Worm (Caenorhabditis elegans) whole organism, midembryonic: ENCODE measurements around the gene sao-1.
A peak's percentile ranks its signal among the peaks of the same experiment; 100 is the strongest.

Experiments used
- T22C8.4 ChIP-seq: fragments of 200-800 bp; sonication (Bioruptor generic); IDR thresholded peaks from 2 replicates; pipeline ENCODE4 v1.3.6; 2022; ENCODE audit warnings: missing genetic modification characterization, missing compliant biosample characterization
- cog-1 ChIP-seq: sonication (generic microtip); optimal IDR thresholded peaks from 2 replicates; lab custom pipeline; 2016; ENCODE audit warnings: missing genetic modification characterization, missing compliant biosample characterization
- flt-1 ChIP-seq: fragments of 200-800 bp; sonication (Bioruptor generic); IDR thresholded peaks from 2 replicates; pipeline ENCODE4 v1.3.6; 2022; ENCODE audit warnings: missing genetic modification characterization, missing compliant biosample characterization
- klf-2 ChIP-seq: fragments of 200-800 bp; sonication (Bioruptor generic); conservative IDR thresholded peaks from 2 replicates; pipeline ENCODE4 v1.3.6; 2022; ENCODE audit warnings: missing genetic modification reagents, missing genetic modification characterization, missing compliant biosample characterization
- med-1 ChIP-seq: sonication (generic microtip); optimal IDR thresholded peaks from 2 replicates; lab custom pipeline; 2017; ENCODE audit warnings: missing genetic modification characterization, mild to moderate bottlenecking, missing compliant biosample characterization, antibody characterized with exemption, missing genetic modification reagents; ENCODE audit not compliant: insufficient read depth
- ref-1 ChIP-seq: fragments of 200-800 bp; sonication (Bioruptor generic); conservative IDR thresholded peaks from 2 replicates; pipeline ENCODE4 v1.3.6; 2022; ENCODE audit warnings: missing genetic modification reagents, missing genetic modification characterization, missing compliant biosample characterization
- tab-1 ChIP-seq: fragments of 200-800 bp; sonication (Bioruptor generic); IDR thresholded peaks from 2 replicates; pipeline ENCODE4 v1.3.6; 2022; ENCODE audit warnings: missing genetic modification characterization, missing compliant biosample characterization
- ztf-23 ChIP-seq: fragments of 200-800 bp; sonication (Bioruptor generic); IDR thresholded peaks from 2 replicates; pipeline ENCODE4 v1.3.6; 2022; ENCODE audit warnings: missing genetic modification reagents, missing genetic modification characterization, missing compliant biosample characterization
- ztf-29 ChIP-seq: fragments of 200-800 bp; sonication (Bioruptor generic); IDR thresholded peaks from 2 replicates; pipeline ENCODE4 v1.3.6; 2022; ENCODE audit warnings: missing genetic modification reagents, missing genetic modification characterization, missing compliant biosample characterization

Gene sao-1

DNA sequence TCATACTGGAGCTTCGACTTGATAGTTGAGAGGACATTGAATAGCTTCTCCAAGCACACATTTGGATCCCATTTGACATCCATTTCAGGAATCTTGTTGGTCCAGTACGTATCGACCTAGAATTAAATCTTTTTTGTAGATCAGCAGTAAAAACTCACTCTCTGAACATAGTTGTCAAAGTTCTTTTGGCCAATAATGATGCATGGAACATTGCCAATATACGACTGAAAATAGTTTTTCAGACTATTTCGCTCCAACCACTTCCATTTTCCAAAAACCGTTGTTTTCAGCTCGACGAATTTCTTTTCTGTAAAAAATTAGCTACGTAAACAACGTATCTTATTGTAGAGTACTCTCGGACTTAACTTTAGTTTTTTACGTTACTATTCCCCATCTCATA, 18.0 kb downstream of the sao-1 start:
- TF ChIP-seq T22C8.4 (GFP tag; lab: Robert Waterston, UW) (no peak), cog-1 (tag; lab: Kevin White, UChicago) (no peak), ref-1 (GFP tag; lab: Robert Waterston, UW) (no peak), klf-2 (GFP tag; lab: Robert Waterston, UW) (no peak), ztf-23 (GFP tag; lab: Robert Waterston, UW) (no peak), med-1 (GFP tag; lab: Kevin White, UChicago) (no peak)

- TF ChIP-seq cog-1 (tag; lab: Kevin White, UChicago): no peak
- no peak for TF ChIP-seq flt-1 (GFP tag; lab: Robert Waterston, UW)
- no peak for TF ChIP-seq klf-2 (GFP tag; lab: Robert Waterston, UW)
- TF ChIP-seq ztf-29: no peak
- TF ChIP-seq ztf-23 (GFP tag; lab: Robert Waterston, UW): no peak
- TF ChIP-seq tab-1 (GFP tag; lab: Robert Waterston, UW): no peak
- no peak for TF ChIP-seq T22C8.4 (GFP tag; lab: Robert Waterston, UW)
- TF ChIP-seq ref-1 (GFP tag; lab: Robert Waterston, UW): no peak
Observed at ce11 chrV:13984828-13985227, 21.1 kb downstream of the sao-1 start, which contains the start of gene end-1. Gene end-1 (plus strand): TSS chrV:13985128.

- no peak for TF ChIP-seq med-1 (GFP tag; lab: Kevin White, UChicago)
- no peak for TF ChIP-seq ref-1 (GFP tag; lab: Robert Waterston, UW)
- no peak for TF ChIP-seq tab-1 (GFP tag; lab: Robert Waterston, UW)
- TF ChIP-seq T22C8.4 (GFP tag; lab: Robert Waterston, UW): no peak
- no peak for TF ChIP-seq ztf-29
- TF ChIP-seq ztf-23 (GFP tag; lab: Robert Waterston, UW): no peak
- TF ChIP-seq cog-1 (tag; lab: Kevin White, UChicago): no peak
- TF ChIP-seq flt-1 (GFP tag; lab: Robert Waterston, UW): no peak
- TF ChIP-seq klf-2 (GFP tag; lab: Robert Waterston, UW): no peak
Observed at ce11 chrV:13986823-13987222, 23.1 kb downstream of the sao-1 start.

- no peak for TF ChIP-seq flt-1 (GFP tag; lab: Robert Waterston, UW)
- no peak for TF ChIP-seq T22C8.4 (GFP tag; lab: Robert Waterston, UW)
- TF ChIP-seq med-1 (GFP tag; lab: Kevin White, UChicago): no peak
- no peak for TF ChIP-seq cog-1 (tag; lab: Kevin White, UChicago)
Observed at ce11 chrV:13992485-13992884, 28.8 kb downstream of the sao-1 start, which contains the start of gene droe-4. Gene droe-4 (plus strand): TSS chrV:13992656.

ce11 chrV:13993478-13993877, 29.8 kb downstream of the sao-1 start:
- TF ChIP-seq tab-1 (GFP tag; lab: Robert Waterston, UW): no peak
- no peak for TF ChIP-seq ref-1 (GFP tag; lab: Robert Waterston, UW)
- TF ChIP-seq T22C8.4 (GFP tag; lab: Robert Waterston, UW): no peak
- no peak for TF ChIP-seq cog-1 (tag; lab: Kevin White, UChicago)
- TF ChIP-seq ztf-23 (GFP tag; lab: Robert Waterston, UW): no peak
- no peak for TF ChIP-seq ztf-29
- no peak for TF ChIP-seq med-1 (GFP tag; lab: Kevin White, UChicago)
- no peak for TF ChIP-seq flt-1 (GFP tag; lab: Robert Waterston, UW)
- no peak for TF ChIP-seq klf-2 (GFP tag; lab: Robert Waterston, UW)

DNA sequence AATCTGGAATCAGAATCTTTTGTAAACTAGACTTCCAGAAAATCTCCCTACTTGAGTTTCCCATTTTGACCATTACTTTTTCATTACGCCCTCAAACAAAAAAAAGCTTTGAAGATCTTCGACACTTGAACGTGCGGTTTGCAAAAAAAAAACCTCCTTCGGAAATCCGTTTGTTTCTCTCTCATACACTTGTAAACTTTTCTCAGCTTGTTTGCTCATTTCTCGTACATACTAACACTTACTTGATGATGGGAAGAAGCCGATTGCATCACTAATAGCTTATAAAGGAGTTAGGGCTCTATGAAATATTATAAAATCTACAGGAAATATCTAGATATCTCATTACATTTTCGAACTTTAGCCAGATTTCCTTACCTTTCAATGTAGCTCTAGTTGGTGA, 38.2 kb downstream of the sao-1 start:
- no peak for TF ChIP-seq klf-2 (GFP tag; lab: Robert Waterston, UW)
- TF ChIP-seq ztf-23 (GFP tag; lab: Robert Waterston, UW): no peak
- no peak for TF ChIP-seq flt-1 (GFP tag; lab: Robert Waterston, UW)
- TF ChIP-seq ref-1 (GFP tag; lab: Robert Waterston, UW): no peak
- TF ChIP-seq tab-1 (GFP tag; lab: Robert Waterston, UW): no peak
- no peak for TF ChIP-seq T22C8.4 (GFP tag; lab: Robert Waterston, UW)
- TF ChIP-seq ztf-29: no peak
- TF ChIP-seq cog-1 (tag; lab: Kevin White, UChicago): no peak
- TF ChIP-seq med-1 (GFP tag; lab: Kevin White, UChicago): no peak

ce11 chrV:14002402-14002801, 38.7 kb downstream of the sao-1 start:
- TF ChIP-seq med-1 (GFP tag; lab: Kevin White, UChicago): no peak
- peak; percentile 24 for TF ChIP-seq cog-1 (tag; lab: Kevin White, UChicago)

DNA sequence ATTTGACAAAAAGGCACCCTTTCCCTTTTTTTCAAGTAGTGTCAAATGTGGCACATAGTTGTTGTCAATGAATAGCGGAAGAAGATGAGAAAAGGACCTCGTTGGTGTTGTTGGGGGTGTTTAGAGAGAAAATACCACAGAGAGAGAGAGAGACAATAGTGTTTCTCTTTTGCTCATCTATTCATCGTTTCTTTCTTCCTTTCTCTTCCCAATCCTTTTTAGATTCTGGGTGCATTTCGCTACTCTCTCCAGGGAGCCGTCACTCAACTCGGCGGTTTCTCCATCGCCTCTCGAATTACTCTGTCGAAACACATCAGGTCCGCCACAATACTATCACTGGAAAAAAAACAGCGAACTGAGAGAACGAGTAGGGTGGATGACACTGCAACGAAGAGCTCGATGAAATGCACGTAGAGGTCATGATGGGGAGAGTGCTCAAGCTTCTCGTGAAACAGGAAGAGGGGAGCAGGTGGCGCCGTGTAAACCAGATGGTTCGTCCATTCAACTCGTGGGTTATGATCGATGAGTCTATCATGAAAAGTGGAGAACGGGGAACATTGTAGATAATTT, 39.9 kb downstream of the sao-1 start:
- no peak for TF ChIP-seq flt-1 (GFP tag; lab: Robert Waterston, UW)
- no peak for TF ChIP-seq med-1 (GFP tag; lab: Kevin White, UChicago)
- TF ChIP-seq ref-1 (GFP tag; lab: Robert Waterston, UW): no peak
- no peak for TF ChIP-seq ztf-23 (GFP tag; lab: Robert Waterston, UW)
- TF ChIP-seq ztf-29: no peak
- TF ChIP-seq cog-1 (tag; lab: Kevin White, UChicago): no peak
- TF ChIP-seq klf-2 (GFP tag; lab: Robert Waterston, UW): no peak
- TF ChIP-seq T22C8.4 (GFP tag; lab: Robert Waterston, UW): no peak
- TF ChIP-seq tab-1 (GFP tag; lab: Robert Waterston, UW): no peak

- TF ChIP-seq klf-2 (GFP tag; lab: Robert Waterston, UW): no peak
Observed at ce11 chrV:14004342-14004741, 40.6 kb downstream of the sao-1 start.

DNA sequence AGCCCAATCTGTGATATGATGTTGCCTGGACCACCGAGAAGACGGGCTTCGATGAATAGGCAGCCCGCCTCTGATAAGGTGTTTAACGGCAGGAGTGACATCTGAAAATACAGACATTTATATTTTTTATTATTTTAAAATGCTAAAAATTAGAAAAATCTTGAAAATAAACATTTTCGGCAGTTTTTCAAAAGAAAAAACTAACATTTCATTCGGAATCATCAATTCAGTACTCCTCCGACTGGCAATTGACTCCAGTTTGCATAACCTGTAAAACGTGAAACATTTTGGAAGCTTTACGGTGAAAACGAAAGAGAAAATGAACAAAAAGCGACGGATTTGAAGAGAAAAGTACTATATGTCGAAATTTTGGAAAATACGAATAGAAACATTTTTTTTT, 42.1 kb downstream of the sao-1 start, which contains the start of gene ric-7:
Gene ric-7, minus strand, starts transcription at position 101 of the 400 bp plus-strand sequence.
- TF ChIP-seq ztf-23 (GFP tag; lab: Robert Waterston, UW) (no peak), ref-1 (GFP tag; lab: Robert Waterston, UW) (no peak), flt-1 (GFP tag; lab: Robert Waterston, UW) (no peak), tab-1 (GFP tag; lab: Robert Waterston, UW) (no peak), ztf-29 (no peak), med-1 (GFP tag; lab: Kevin White, UChicago) (no peak), cog-1 (tag; lab: Kevin White, UChicago) (no peak), T22C8.4 (GFP tag; lab: Robert Waterston, UW) (no peak), klf-2 (GFP tag; lab: Robert Waterston, UW) (no peak)
